Worm (Caenorhabditis elegans): ENCODE results near the gene F41C3.11.

ce11 chrII:4748374-4748773 lies 14.6 kb upstream of the F41C3.11 start:
- no peak for TF ChIP-seq gei-8 (GFP tag; optimal IDR thresholded peaks at IDR 0.05)
- TF ChIP-seq ztf-11 (tag; optimal IDR thresholded peaks at IDR 0.05), result no peak
- TF ChIP-seq dmd-8 (GFP tag; IDR thresholded peaks at IDR 0.05), result no peak
- TF ChIP-seq nhr-41 (GFP tag; IDR thresholded peaks at IDR 0.05), result no peak
- no peak for TF ChIP-seq lin-39 (tag; optimal IDR thresholded peaks at IDR 0.05)
- TF ChIP-seq lin-15B (tag; optimal IDR thresholded peaks at IDR 0.05), result no peak
- no peak for TF ChIP-seq dpl-1 (GFP tag; optimal IDR thresholded peaks at IDR 0.05)
- TF ChIP-seq mep-1 (tag; optimal IDR thresholded peaks at IDR 0.05), result no peak
- TF ChIP-seq F10B5.3 (tag; optimal IDR thresholded peaks at IDR 0.05), result no peak
- TF ChIP-seq zfp-2 (tag; optimal IDR thresholded peaks at IDR 0.05), result no peak
- TF ChIP-seq skn-1 (tag; optimal IDR thresholded peaks at IDR 0.05), result no peak
- no peak for TF ChIP-seq daf-12 (tag; optimal IDR thresholded peaks at IDR 0.05)
- TF ChIP-seq ceh-32 (tag; optimal IDR thresholded peaks at IDR 0.05; ENCODE audit: poor library complexity), result no peak
